Fruit fly (Drosophila melanogaster) whole organism, pupa: ENCODE measurements around the gene CG2701.

ENCODE experiments used
- CG13204 ChIP-seq: fragments of 200-800 bp; sonication (Bioruptor generic); optimal IDR thresholded peaks from 2 replicates; lab custom pipeline; 2018; ENCODE audit warnings: missing biosample characterization, mild to moderate bottlenecking, missing genetic modification characterization, moderate library complexity
- CG15710 ChIP-seq: fragments of 200-800 bp; sonication (Bioruptor generic); optimal IDR thresholded peaks from 2 replicates; lab custom pipeline; 2018; ENCODE audit warnings: missing biosample characterization, mild to moderate bottlenecking, missing genetic modification characterization, moderate library complexity
- CG8301 ChIP-seq: fragments of 200-800 bp; sonication (Bioruptor generic); optimal IDR thresholded peaks from 2 replicates; lab custom pipeline; 2018; ENCODE audit warnings: missing biosample characterization, mild to moderate bottlenecking, missing genetic modification characterization
- Snoo ChIP-seq: fragments of 200-800 bp; sonication (Bioruptor generic); optimal IDR thresholded peaks from 3 replicates; lab custom pipeline; 2017; ENCODE audit warnings: missing biosample characterization, mild to moderate bottlenecking, missing genetic modification characterization, inconsistent platforms
- gl ChIP-seq: fragments of 200-800 bp; sonication (Bioruptor generic); optimal IDR thresholded peaks from 2 replicates; lab custom pipeline; 2018; ENCODE audit warnings: missing biosample characterization, mild to moderate bottlenecking, missing genetic modification characterization

dm6 chrX:2698064-2698894 lies 21.8 kb downstream of the CG2701 start, which contains the start of the genes Spg7 and Lint-O:
- TF ChIP-seq Snoo (tag; lab: Kevin White, UChicago) = no peak
- no peak for TF ChIP-seq CG13204 (GFP tag; lab: Kevin White, UChicago)
- no peak for TF ChIP-seq CG15710 (tag; lab: Kevin White, UChicago)
- TF ChIP-seq CG8301 (tag; lab: Kevin White, UChicago) = no peak
- TF ChIP-seq gl (tag; lab: Kevin White, UChicago) = no peak
